ENCODE assay signal across 3 fruit fly cellular contexts in genomic region chrX:16768770-16769169, dm6.
A peak's percentile ranks its signal among the peaks of the same experiment; 100 is the strongest.
TF ChIP-seq lines count a peak whose summit lies in the region.

No protein-coding gene starts in this region.

- TF ChIP-seq CTCF in whole organism, embryonic (GFP tag; optimal IDR thresholded peaks at IDR 0.05; lab: Kevin White, UChicago): no peak

TF ChIP-seq in whole organism, embryonic, 481 proteins besides CTCF, POLR2A, EP300 and RAD21 (continues in another document):
- TF ChIP-seq CG3847 (GFP tag; IDR thresholded peaks at IDR 0.05; lab: Robert Waterston, UW) (no peak), CG6654 (GFP tag; optimal IDR thresholded peaks at IDR 0.05; lab: Kevin White, UChicago) (no peak), CG15269 (tag; optimal IDR thresholded peaks at IDR 0.05; lab: Kevin White, UChicago) (peak; percentile 27), otp (GFP tag; IDR thresholded peaks at IDR 0.05; lab: Robert Waterston, UW) (no peak), CG31441 (GFP tag; IDR thresholded peaks at IDR 0.05; lab: Robert Waterston, UW) (no peak), CG7839 (tag; optimal IDR thresholded peaks at IDR 0.05; lab: Kevin White, UChicago) (peak; percentile 56), Fer1 (GFP tag; optimal IDR thresholded peaks at IDR 0.05; lab: Kevin White, UChicago) (peak; percentile 11), CG12744 (GFP tag; optimal IDR thresholded peaks at IDR 0.05; lab: Kevin White, UChicago) (no peak), CG14667 (GFP tag; IDR thresholded peaks at IDR 0.05; lab: Robert Waterston, UW) (no peak), knrl (GFP tag; IDR thresholded peaks at IDR 0.05; lab: Robert Waterston, UW; ENCODE audit: partially characterized antibody) (no peak), HLH4C (GFP tag; IDR thresholded peaks at IDR 0.05; lab: Robert Waterston, UW; ENCODE audit: partially characterized antibody) (no peak), CG17359 (tag; optimal IDR thresholded peaks at IDR 0.05; lab: Kevin White, UChicago) (peak; percentile 12), CG7928 (GFP tag; optimal IDR thresholded peaks at IDR 0.05; lab: Kevin White, UChicago) (no peak), CG30431 (GFP tag; optimal IDR thresholded peaks at IDR 0.05; lab: Kevin White, UChicago) (no peak), CoRest (tag; optimal IDR thresholded peaks at IDR 0.05; lab: Kevin White, UChicago) (peak; percentile 9), CG9437 (GFP tag; optimal IDR thresholded peaks at IDR 0.05; lab: Kevin White, UChicago) (no peak), CG34224 (GFP tag; IDR thresholded peaks at IDR 0.05; lab: Robert Waterston, UW; ENCODE audit: partially characterized antibody) (no peak), fru (optimal IDR thresholded peaks at IDR 0.05; lab: Kevin White, UChicago) (no peak), chinmo (GFP tag; IDR thresholded peaks at IDR 0.05; lab: Robert Waterston, UW; ENCODE audit: partially characterized antibody) (no peak), D19A (tag; optimal IDR thresholded peaks at IDR 0.05; lab: Kevin White, UChicago) (peak; percentile 41), hb (GFP tag; IDR thresholded peaks at IDR 0.05; lab: Robert Waterston, UW; ENCODE audit: partially characterized antibody) (no peak), scrt (GFP tag; optimal IDR thresholded peaks at IDR 0.05; lab: Kevin White, UChicago) (no peak), Myb (GFP tag; optimal IDR thresholded peaks at IDR 0.05; lab: Kevin White, UChicago) (no peak), p53 (GFP tag; optimal IDR thresholded peaks at IDR 0.05; lab: Kevin White, UChicago) (no peak), CG4424 (GFP tag; optimal IDR thresholded peaks at IDR 0.05; lab: Kevin White, UChicago) (peak; percentile 5), emc (GFP tag; optimal IDR thresholded peaks at IDR 0.05; lab: Kevin White, UChicago) (no peak), h (optimal IDR thresholded peaks at IDR 0.05; lab: Kevin White, UChicago) (no peak), Blimp-1 (GFP tag; optimal IDR thresholded peaks at IDR 0.05; lab: Kevin White, UChicago) (peak; percentile 14), CG3065 (GFP tag; optimal IDR thresholded peaks at IDR 0.05; lab: Kevin White, UChicago) (no peak), CG11504 (tag; optimal IDR thresholded peaks at IDR 0.05; lab: Kevin White, UChicago) (peak; percentile 69), E2f2 (GFP tag; IDR thresholded peaks at IDR 0.05; lab: Robert Waterston, UW) (no peak)

TF ChIP-seq in whole organism, prepupa, 60 proteins besides CTCF, POLR2A, EP300 and RAD21:
- no peak for TF ChIP-seq CG34406 (GFP tag; optimal IDR thresholded peaks at IDR 0.05; lab: Kevin White, UChicago)
- TF ChIP-seq CG11762 (GFP tag; optimal IDR thresholded peaks at IDR 0.05; lab: Kevin White, UChicago; ENCODE audit: insufficient read depth): no peak
- no peak for TF ChIP-seq cyc (GFP tag; optimal IDR thresholded peaks at IDR 0.05; lab: Kevin White, UChicago)
- TF ChIP-seq Eip78C (GFP tag; lab: Kevin White, UChicago): peak; percentile 54
- TF ChIP-seq CG32006 (GFP tag; optimal IDR thresholded peaks at IDR 0.05; lab: Kevin White, UChicago): peak; percentile 39
- TF ChIP-seq Hr39 (GFP tag; optimal IDR thresholded peaks at IDR 0.05; lab: Kevin White, UChicago): no peak

TF ChIP-seq in whole organism, pupa, 21 proteins besides CTCF, POLR2A, EP300 and RAD21:
- TF ChIP-seq CG15710 (tag; optimal IDR thresholded peaks at IDR 0.05; lab: Kevin White, UChicago): no peak
- TF ChIP-seq CG14655 (GFP tag; optimal IDR thresholded peaks at IDR 0.05; lab: Kevin White, UChicago): peak; percentile 27

Comparison
In these comparisons a context has a peak if more than half of its experiments do, and no peak if none do; other contexts are left out.
1. Of the 7 proteins assayed by ChIP-seq in both whole organism, embryonic and whole organism, prepupa: peak only in whole organism, embryonic: Blimp-1 and Sox102F; only in whole organism, prepupa: none; in both: none; in neither: 5.